Fruit fly (Drosophila melanogaster) whole organism, wandering third instar larva: Measurements from ENCODE around the gene Rpn12.

ENCODE experiments used
- Abd-B ChIP-seq: fragments of >200 bp; optimal IDR thresholded peaks from 2 replicates; lab custom pipeline; 2017; ENCODE audit warnings: missing biosample characterization, missing genetic modification characterization
- CG32264 ChIP-seq: fragments of 200-800 bp; sonication (Bioruptor generic); optimal IDR thresholded peaks from 2 replicates; lab custom pipeline; 2016; ENCODE audit warnings: missing biosample characterization, missing genetic modification characterization
- CrebA ChIP-seq: fragments of 200-800 bp; sonication (Bioruptor generic); optimal IDR thresholded peaks from 2 replicates; lab custom pipeline; 2016; ENCODE audit warnings: missing biosample characterization, mild to moderate bottlenecking, missing genetic modification characterization, borderline replicate concordance
- GATAd ChIP-seq: sonication (Bioruptor generic); optimal IDR thresholded peaks from 2 replicates; lab custom pipeline; 2016; ENCODE audit warnings: missing biosample characterization, missing genetic modification characterization
- OdsH ChIP-seq: fragments of 200-800 bp; sonication (Bioruptor generic); optimal IDR thresholded peaks from 2 replicates; lab custom pipeline; 2016; ENCODE audit warnings: missing biosample characterization, mild to moderate bottlenecking, missing genetic modification characterization
- brk ChIP-seq: fragments of 200-800 bp; sonication (Bioruptor generic); optimal IDR thresholded peaks from 2 replicates; lab custom pipeline; 2016; ENCODE audit warnings: missing biosample characterization, mild to moderate bottlenecking, missing genetic modification characterization
- dmrt93B ChIP-seq: fragments of 200-800 bp; sonication (Bioruptor generic); optimal IDR thresholded peaks from 2 replicates; lab custom pipeline; 2018; ENCODE audit warnings: missing biosample characterization, mild to moderate bottlenecking, missing genetic modification characterization
- dsf ChIP-seq: sonication (Bioruptor generic); optimal IDR thresholded peaks from 2 replicates; lab custom pipeline; 2016; ENCODE audit warnings: missing biosample characterization, missing genetic modification characterization, borderline replicate concordance
- fru ChIP-seq: fragments of 200-800 bp; sonication (Bioruptor generic); optimal IDR thresholded peaks from 3 replicates; lab custom pipeline; 2016; ENCODE audit warnings: missing biosample characterization, mild to moderate bottlenecking, missing genetic modification characterization
- h ChIP-seq: fragments of 200-800 bp; sonication (Bioruptor generic); optimal IDR thresholded peaks from 3 replicates; lab custom pipeline; 2016; ENCODE audit warnings: missing biosample characterization, mild to moderate bottlenecking, missing genetic modification characterization
- psq ChIP-seq: fragments of 200-800 bp; sonication (Bioruptor generic); optimal IDR thresholded peaks from 3 replicates; lab custom pipeline; 2017; ENCODE audit warnings: missing biosample characterization, mild to moderate bottlenecking, missing genetic modification characterization, moderate library complexity

DNA sequence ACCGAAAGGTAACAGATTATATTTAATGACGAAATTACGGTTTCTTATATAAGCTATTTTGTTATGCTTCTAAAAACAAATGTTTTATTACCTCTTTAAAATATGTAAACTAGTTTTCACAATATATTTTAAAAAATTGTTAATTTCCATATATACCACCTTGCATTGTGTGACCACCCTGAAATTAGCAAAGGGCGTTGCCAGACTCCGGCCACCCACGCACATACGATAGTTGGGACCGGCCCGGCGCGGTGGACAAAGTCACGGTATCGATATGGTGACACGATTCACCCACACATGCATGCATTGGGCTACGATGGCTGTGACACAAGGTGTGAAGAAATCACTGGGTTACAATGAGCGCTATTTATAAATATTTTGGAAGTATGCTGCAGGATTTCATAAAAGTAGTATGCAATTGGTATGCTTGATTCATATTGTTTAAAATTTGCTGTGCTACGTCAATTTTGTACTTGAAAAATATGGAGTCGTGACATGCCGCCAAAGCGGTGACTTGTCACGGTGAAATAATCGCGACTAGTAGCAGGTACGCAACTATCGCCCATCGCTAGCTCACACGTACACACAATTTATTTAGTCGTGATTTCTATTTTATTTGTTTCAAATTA is 5.3 kb downstream of the Rpn12 start:
- TF ChIP-seq brk (GFP tag; lab: Kevin White, UChicago) (no peak), Abd-B (GFP tag; lab: Kevin White, UChicago) (no peak), h (GFP tag; lab: Kevin White, UChicago) (peak; percentile 71), CG32264 (peak; percentile 5), dmrt93B (GFP tag; lab: Kevin White, UChicago) (peak; percentile 47), GATAd (GFP tag; lab: Kevin White, UChicago) (no peak), CrebA (GFP tag; lab: Kevin White, UChicago) (no peak), dsf (GFP tag; lab: Kevin White, UChicago) (no peak), psq (peak; percentile 42), fru (GFP tag; lab: Kevin White, UChicago) (peak; percentile 44), OdsH (GFP tag; lab: Kevin White, UChicago) (peak; percentile 34)
